Worm (Caenorhabditis elegans) whole organism, midembryonic: Measurements from ENCODE around the gene suox-1.
A peak's percentile ranks its signal among the peaks of the same experiment; 100 is the strongest.

Experiments
- T22C8.4 ChIP-seq: fragments of 200-800 bp; sonication (Bioruptor generic); IDR thresholded peaks from 2 replicates; pipeline ENCODE4 v1.3.6; 2022; ENCODE audit warnings: missing genetic modification characterization, missing compliant biosample characterization
- cog-1 ChIP-seq: sonication (generic microtip); optimal IDR thresholded peaks from 2 replicates; lab custom pipeline; 2016; ENCODE audit warnings: missing genetic modification characterization, missing compliant biosample characterization
- flt-1 ChIP-seq: fragments of 200-800 bp; sonication (Bioruptor generic); IDR thresholded peaks from 2 replicates; pipeline ENCODE4 v1.3.6; 2022; ENCODE audit warnings: missing genetic modification characterization, missing compliant biosample characterization
- klf-2 ChIP-seq: fragments of 200-800 bp; sonication (Bioruptor generic); conservative IDR thresholded peaks from 2 replicates; pipeline ENCODE4 v1.3.6; 2022; ENCODE audit warnings: missing genetic modification reagents, missing genetic modification characterization, missing compliant biosample characterization
- med-1 ChIP-seq: sonication (generic microtip); optimal IDR thresholded peaks from 2 replicates; lab custom pipeline; 2017; ENCODE audit warnings: missing genetic modification characterization, mild to moderate bottlenecking, missing compliant biosample characterization, antibody characterized with exemption, missing genetic modification reagents; ENCODE audit not compliant: insufficient read depth
- ref-1 ChIP-seq: fragments of 200-800 bp; sonication (Bioruptor generic); conservative IDR thresholded peaks from 2 replicates; pipeline ENCODE4 v1.3.6; 2022; ENCODE audit warnings: missing genetic modification reagents, missing genetic modification characterization, missing compliant biosample characterization
- tab-1 ChIP-seq: fragments of 200-800 bp; sonication (Bioruptor generic); IDR thresholded peaks from 2 replicates; pipeline ENCODE4 v1.3.6; 2022; ENCODE audit warnings: missing genetic modification characterization, missing compliant biosample characterization
- ztf-23 ChIP-seq: fragments of 200-800 bp; sonication (Bioruptor generic); IDR thresholded peaks from 2 replicates; pipeline ENCODE4 v1.3.6; 2022; ENCODE audit warnings: missing genetic modification reagents, missing genetic modification characterization, missing compliant biosample characterization
- ztf-29 ChIP-seq: fragments of 200-800 bp; sonication (Bioruptor generic); IDR thresholded peaks from 2 replicates; pipeline ENCODE4 v1.3.6; 2022; ENCODE audit warnings: missing genetic modification reagents, missing genetic modification characterization, missing compliant biosample characterization

The suox-1 gene

DNA sequence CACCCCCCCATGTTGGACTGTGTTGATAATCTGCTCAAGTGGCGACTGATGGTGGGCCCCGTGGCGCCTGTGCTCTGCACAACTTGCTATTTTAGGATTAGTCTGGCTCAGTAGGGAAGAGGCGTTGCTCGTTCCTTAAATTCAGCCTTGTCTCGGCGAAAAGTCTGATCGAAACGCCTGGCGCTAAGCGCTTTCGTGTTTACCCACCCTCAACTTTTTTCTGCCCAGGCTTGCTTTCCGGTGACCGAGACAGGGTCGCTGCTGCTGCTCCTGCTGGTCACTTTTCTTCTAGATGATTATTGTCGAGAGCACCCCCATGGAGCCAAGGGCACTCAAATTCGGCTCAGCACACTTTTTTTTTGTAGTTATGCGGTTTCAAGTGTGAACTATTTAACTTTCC lies 17.2 kb downstream of the suox-1 start:
- TF ChIP-seq ref-1 (peak; percentile 45; the same call in 1 of the 2 replicates), T22C8.4 (GFP tag; lab: Robert Waterston, UW) (no peak), tab-1 (peak; percentile 49; the same call in 1 of the 2 replicates)

DNA sequence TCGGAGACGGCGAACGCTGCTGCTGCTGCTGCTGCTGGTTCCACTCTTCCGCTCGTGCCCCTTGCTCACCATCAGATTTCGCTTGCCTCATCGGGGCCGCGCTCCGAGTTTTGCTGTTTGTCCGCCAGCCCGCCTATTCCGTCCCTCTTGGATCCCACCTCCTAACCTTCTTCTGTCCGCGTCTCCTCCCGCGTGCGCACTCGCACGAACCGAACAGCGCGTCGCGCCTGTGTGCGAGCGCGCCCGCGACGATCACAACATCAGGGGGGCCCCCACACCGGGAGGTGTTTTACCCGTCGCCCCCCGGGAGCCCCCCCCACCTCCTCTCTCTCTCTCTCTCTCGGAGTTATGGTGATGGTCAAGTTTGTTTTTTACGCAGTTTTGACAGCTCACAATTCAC lies 18.4 kb downstream of the suox-1 start:
- TF ChIP-seq tab-1: no peak
- TF ChIP-seq klf-2 (GFP tag; lab: Robert Waterston, UW): no peak
- no peak for TF ChIP-seq T22C8.4 (GFP tag; lab: Robert Waterston, UW)
- TF ChIP-seq flt-1 (GFP tag; lab: Robert Waterston, UW): no peak

- no peak for TF ChIP-seq T22C8.4 (GFP tag; lab: Robert Waterston, UW)
- TF ChIP-seq ztf-29 (GFP tag; lab: Robert Waterston, UW): no peak
- TF ChIP-seq ztf-23 (GFP tag; lab: Robert Waterston, UW): no peak
- no peak for TF ChIP-seq flt-1 (GFP tag; lab: Robert Waterston, UW)
- TF ChIP-seq cog-1: no peak
- no peak for TF ChIP-seq med-1 (GFP tag; lab: Kevin White, UChicago)
- TF ChIP-seq tab-1: no peak
- TF ChIP-seq klf-2 (GFP tag; lab: Robert Waterston, UW): no peak
Observed at ce11 chrX:15528472-15528871, 31.1 kb downstream of the suox-1 start.

DNA sequence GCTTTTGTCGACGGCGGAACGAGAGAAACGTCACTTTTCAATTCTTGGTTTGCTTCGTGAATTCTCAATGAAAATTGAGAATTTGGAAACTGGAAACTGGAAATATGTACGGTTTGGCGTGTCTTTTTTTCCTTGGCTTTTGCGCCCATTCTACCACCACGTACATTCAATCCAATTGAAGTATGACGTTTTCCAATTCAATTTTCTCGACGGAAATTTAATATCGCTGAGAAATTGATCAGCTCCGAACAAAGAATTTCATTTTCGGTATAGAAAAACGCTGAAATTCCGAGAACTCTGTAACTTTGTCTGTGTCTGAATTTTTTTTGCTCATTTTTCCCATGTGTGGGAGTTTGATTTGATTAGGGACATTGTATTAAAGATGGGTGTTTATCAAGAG lies 35.9 kb downstream of the suox-1 start:
- TF ChIP-seq cog-1: no peak
- TF ChIP-seq ztf-29 (GFP tag; lab: Robert Waterston, UW): no peak
- no peak for TF ChIP-seq med-1 (GFP tag; lab: Kevin White, UChicago)

ce11 chrX:15533847-15534246 lies 36.5 kb downstream of the suox-1 start:
- 0 out of 2 replicates have a peak, but pooled peaks have one; percentile 23 for TF ChIP-seq flt-1 (GFP tag; lab: Robert Waterston, UW)

- no peak for TF ChIP-seq ref-1
- TF ChIP-seq ztf-29 (GFP tag; lab: Robert Waterston, UW): peak; percentile 13; the same call in 1 of the 2 replicates
Observed at ce11 chrX:15535190-15535636, 37.9 kb downstream of the suox-1 start.

- no peak for TF ChIP-seq ztf-23 (GFP tag; lab: Robert Waterston, UW)
- no peak for TF ChIP-seq T22C8.4 (GFP tag; lab: Robert Waterston, UW)
- TF ChIP-seq flt-1 (GFP tag; lab: Robert Waterston, UW): no peak
- no peak for TF ChIP-seq med-1 (GFP tag; lab: Kevin White, UChicago)
Observed at ce11 chrX:15536017-15536416, 38.7 kb downstream of the suox-1 start.

- no peak for TF ChIP-seq flt-1 (GFP tag; lab: Robert Waterston, UW)
- TF ChIP-seq klf-2 (GFP tag; lab: Robert Waterston, UW): no peak
- TF ChIP-seq med-1 (GFP tag; lab: Kevin White, UChicago): no peak
- no peak for TF ChIP-seq cog-1
- no peak for TF ChIP-seq T22C8.4 (GFP tag; lab: Robert Waterston, UW)
- no peak for TF ChIP-seq ztf-29 (GFP tag; lab: Robert Waterston, UW)
- TF ChIP-seq ref-1: no peak
- TF ChIP-seq tab-1: no peak
Observed at ce11 chrX:15537362-15537761, 40.0 kb downstream of the suox-1 start, which contains the start of the genes olrn-1 and C02C6.14. olrn-1 (plus strand) TSS chrX:15537662. C02C6.14 (plus strand) TSS chrX:15537665.

ce11 chrX:15539299-15539698 lies 41.9 kb downstream of the suox-1 start:
- TF ChIP-seq tab-1 (no peak), cog-1 (no peak), T22C8.4 (GFP tag; lab: Robert Waterston, UW) (no peak), ztf-23 (GFP tag; lab: Robert Waterston, UW) (no peak)

ce11 chrX:15541437-15541836 lies 44.1 kb downstream of the suox-1 start:
- TF ChIP-seq ztf-29 (GFP tag; lab: Robert Waterston, UW) (no peak), T22C8.4 (GFP tag; lab: Robert Waterston, UW) (no peak), ref-1 (no peak), ztf-23 (GFP tag; lab: Robert Waterston, UW) (no peak), klf-2 (GFP tag; lab: Robert Waterston, UW) (no peak), flt-1 (GFP tag; lab: Robert Waterston, UW) (no peak)

DNA sequence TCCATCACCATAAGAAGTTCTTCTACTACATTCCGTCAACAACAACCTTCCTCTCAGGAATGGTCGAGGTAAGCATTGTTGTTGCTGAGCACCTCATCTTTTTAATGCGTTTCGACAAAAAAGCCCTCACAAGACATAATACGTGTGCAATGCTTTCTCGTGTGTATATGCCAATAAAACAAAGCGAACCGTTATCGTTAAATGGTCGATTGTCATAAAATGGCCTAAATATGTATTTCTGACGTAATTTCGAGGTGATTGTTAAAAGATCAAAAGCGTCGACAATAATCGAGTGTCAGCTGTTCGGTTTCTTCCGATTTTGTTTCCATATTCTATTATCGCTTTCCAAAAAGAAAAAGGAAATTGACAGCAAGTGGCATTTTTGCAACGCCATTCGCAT lies 47.3 kb downstream of the suox-1 start:
- TF ChIP-seq ref-1 (no peak), med-1 (GFP tag; lab: Kevin White, UChicago) (no peak), flt-1 (GFP tag; lab: Robert Waterston, UW) (no peak)

ce11 chrX:15545485-15545884 lies 48.1 kb downstream of the suox-1 start:
- TF ChIP-seq cog-1 (no peak), tab-1 (no peak), klf-2 (GFP tag; lab: Robert Waterston, UW) (no peak), ref-1 (no peak), ztf-29 (GFP tag; lab: Robert Waterston, UW) (no peak), flt-1 (GFP tag; lab: Robert Waterston, UW) (no peak), ztf-23 (GFP tag; lab: Robert Waterston, UW) (no peak), T22C8.4 (GFP tag; lab: Robert Waterston, UW) (no peak), med-1 (GFP tag; lab: Kevin White, UChicago) (no peak)
